Fruit fly (Drosophila melanogaster): ENCODE results near the gene Cyp310a1.

- TF ChIP-seq CG8478 (optimal IDR thresholded peaks at IDR 0.05) (no peak), CTCF (optimal IDR thresholded peaks at IDR 0.05) (no peak)
Measured at dm6 chr2L:18673185-18673584, 20.4 kb upstream of the Cyp310a1 start, which contains the start of gene CG43339.

All from S2 (cell line).